Fruit fly (Drosophila melanogaster): ENCODE measurements around the gene HINT1.

DNA sequence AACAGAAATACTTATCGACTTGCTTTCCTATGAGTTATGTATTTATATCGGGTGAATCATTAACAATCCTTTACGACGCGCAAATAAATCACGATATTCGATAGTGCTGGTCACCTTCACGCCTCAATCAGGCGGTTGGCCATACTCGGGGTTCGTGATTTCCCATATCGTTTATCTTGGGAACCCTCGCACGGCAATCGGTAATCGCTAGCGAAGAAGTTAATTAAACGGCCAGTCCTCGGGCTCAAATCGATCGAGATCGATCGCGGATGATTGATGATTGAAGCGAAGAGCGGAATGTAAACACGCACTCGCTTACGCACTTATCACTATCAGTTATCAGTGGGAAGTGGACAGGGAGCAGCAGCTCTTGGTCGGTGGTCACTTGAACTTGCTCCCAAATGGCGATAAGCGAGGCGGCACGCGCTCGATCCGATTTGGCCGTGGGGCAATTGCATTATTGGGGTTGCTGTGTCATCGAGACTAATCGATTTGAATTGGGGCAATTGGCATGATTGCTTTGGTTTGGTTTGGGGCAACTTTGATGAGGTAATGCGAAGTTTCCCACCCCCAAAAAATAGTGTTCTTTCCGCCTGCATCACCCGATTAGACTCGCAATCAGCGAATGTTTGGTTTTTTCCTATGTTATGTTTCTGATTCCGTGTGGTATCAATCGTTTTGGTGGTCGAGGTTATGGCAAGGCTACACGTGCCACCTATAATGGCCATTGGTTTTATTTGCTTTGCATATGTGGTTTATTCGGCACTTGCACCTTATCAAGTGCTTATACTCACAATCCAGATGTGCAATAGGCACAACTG is 31.2 kb downstream of the HINT1 start:
- TF ChIP-seq EcR (GFP tag; optimal IDR thresholded peaks at IDR 0.05) (no peak), psq (optimal IDR thresholded peaks at IDR 0.05) (no peak), Dll (optimal IDR thresholded peaks at IDR 0.05) (no peak)
